Fruit fly (Drosophila melanogaster) Kc167 (cell line): Measurements from ENCODE around the gene Lipt2.

Source experiments
- Myc ChIP-seq: fragments of >200 bp; optimal IDR thresholded peaks from 2 replicates; lab custom pipeline; 2017; ENCODE audit warnings: missing external identifiers
- Sin3A ChIP-seq: fragments of >200 bp; optimal IDR thresholded peaks from 2 replicates; lab custom pipeline; 2018; ENCODE audit warnings: missing external identifiers

DNA sequence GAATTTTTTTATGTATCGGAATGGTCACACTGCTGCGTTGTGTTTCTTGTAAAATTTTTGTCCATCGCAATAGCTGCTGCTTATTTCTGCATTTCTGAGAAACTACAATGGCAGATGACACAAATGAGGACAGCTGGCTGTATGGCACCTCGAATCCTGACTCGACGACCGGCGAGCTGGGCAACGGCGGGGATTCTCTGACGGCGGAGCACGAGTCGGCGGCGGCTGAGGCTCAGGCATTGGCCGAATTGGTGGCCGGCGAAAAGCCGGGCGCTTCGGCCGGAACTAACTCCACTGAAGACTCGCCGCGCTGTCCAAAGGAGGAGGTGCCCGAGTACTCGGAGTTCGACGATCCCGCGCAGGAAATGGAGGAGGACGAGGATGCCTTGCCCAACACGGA is 47.9 kb upstream of the Lipt2 start, which contains the start of gene Fip1:
- TF ChIP-seq Sin3A, result no peak
- TF ChIP-seq Myc (lab: Kevin White, UChicago), result no peak
